Fruit fly (Drosophila melanogaster) whole organism, embryonic: ENCODE measurements around the gene mib2.

Experiments used
- Antp ChIP-seq: fragments of 200-800 bp; sonication (Bioruptor generic); optimal IDR thresholded peaks from 3 replicates; lab custom pipeline; 2016; ENCODE audit warnings: missing biosample characterization, missing genetic modification characterization
- B-H2 ChIP-seq: fragments of 200-800 bp; sonication (Bioruptor generic); optimal IDR thresholded peaks from 2 replicates; lab custom pipeline; 2018; ENCODE audit warnings: missing biosample characterization, mild to moderate bottlenecking, missing genetic modification characterization
- CG11247 ChIP-seq: fragments of 200-800 bp; sonication (Bioruptor generic); IDR thresholded peaks from 2 replicates; pipeline ENCODE4 v1.3.6; 2022; ENCODE audit warnings: missing biosample characterization, missing genetic modification characterization
- CG11560 ChIP-seq: fragments of 200-800 bp; sonication (Bioruptor generic); IDR thresholded peaks from 3 replicates; pipeline ENCODE4 v1.3.6; 2022; ENCODE audit warnings: missing biosample characterization, missing genetic modification characterization
- CG12104 ChIP-seq: fragments of 200-800 bp; sonication (Bioruptor generic); optimal IDR thresholded peaks from 3 replicates; lab custom pipeline; 2016; ENCODE audit warnings: missing biosample characterization, missing genetic modification characterization
- CG13287 ChIP-seq: fragments of 200-800 bp; sonication (Bioruptor generic); IDR thresholded peaks from 2 replicates; pipeline ENCODE4 v1.3.6; 2022; ENCODE audit warnings: missing biosample characterization, missing genetic modification characterization; ENCODE audit not compliant: partially characterized antibody
- CG14014 ChIP-seq: fragments of 200-800 bp; sonication (Bioruptor generic); IDR thresholded peaks from 2 replicates; pipeline ENCODE4 v1.3.6; 2022; ENCODE audit warnings: missing biosample characterization, missing genetic modification characterization
- CG15479 ChIP-seq: fragments of 200-800 bp; sonication (Bioruptor generic); optimal IDR thresholded peaks from 3 replicates; lab custom pipeline; 2019; ENCODE audit warnings: missing biosample characterization, mild to moderate bottlenecking, missing genetic modification characterization, moderate library complexity
- CG16779 ChIP-seq: fragments of 200-800 bp; sonication (Bioruptor generic); IDR thresholded peaks from 2 replicates; pipeline ENCODE4 v1.3.6; 2022; ENCODE audit warnings: missing biosample characterization, missing genetic modification characterization
- CG17186 ChIP-seq: fragments of 200-800 bp; sonication (Bioruptor generic); optimal IDR thresholded peaks from 3 replicates; lab custom pipeline; 2017; ENCODE audit warnings: missing biosample characterization, missing genetic modification reagents, missing genetic modification characterization
- CG3838 ChIP-seq: fragments of 200-800 bp; sonication (Bioruptor generic); optimal IDR thresholded peaks from 3 replicates; lab custom pipeline; 2016; ENCODE audit warnings: missing biosample characterization, missing genetic modification characterization
- CG4282 ChIP-seq: fragments of 200-800 bp; sonication (Bioruptor generic); optimal IDR thresholded peaks from 2 replicates; lab custom pipeline; 2016; ENCODE audit warnings: missing biosample characterization, missing genetic modification characterization
- CG4360 ChIP-seq: fragments of 200-800 bp; sonication (Bioruptor generic); IDR thresholded peaks from 2 replicates; pipeline ENCODE4 v1.3.6; 2022; ENCODE audit warnings: missing biosample characterization, missing genetic modification characterization
- CG4820 ChIP-seq: fragments of 200-800 bp; sonication (Bioruptor generic); optimal IDR thresholded peaks from 3 replicates; lab custom pipeline; 2016; ENCODE audit warnings: missing biosample characterization, missing genetic modification characterization
- CG5953 ChIP-seq: fragments of 200-800 bp; sonication (Bioruptor generic); IDR thresholded peaks from 2 replicates; pipeline ENCODE4 v1.3.6; 2022; ENCODE audit warnings: missing biosample characterization, missing genetic modification characterization
- CG6175 ChIP-seq: fragments of 200-800 bp; sonication (Bioruptor generic); IDR thresholded peaks from 3 replicates; pipeline ENCODE4 v1.3.6; 2022; ENCODE audit warnings: missing biosample characterization, missing genetic modification characterization
- CG8924 ChIP-seq: fragments of 200-800 bp; optimal IDR thresholded peaks from 3 replicates; lab custom pipeline; 2019; ENCODE audit warnings: missing biosample characterization, mild to moderate bottlenecking, missing genetic modification characterization, moderate library complexity
- CG9609 ChIP-seq: fragments of 200-800 bp; sonication (Bioruptor generic); optimal IDR thresholded peaks from 3 replicates; lab custom pipeline; 2016; ENCODE audit warnings: missing biosample characterization, missing genetic modification characterization
- CTCF ChIP-seq: fragments of 200-800 bp; sonication (Bioruptor generic); optimal IDR thresholded peaks from 2 replicates; lab custom pipeline; 2017; ENCODE audit warnings: missing biosample characterization, mild to moderate bottlenecking, missing genetic modification characterization, moderate library complexity
- CrebB ChIP-seq: fragments of 200-800 bp; sonication (Bioruptor generic); optimal IDR thresholded peaks from 3 replicates; lab custom pipeline; 2018; ENCODE audit warnings: missing biosample characterization, mild to moderate bottlenecking, missing genetic modification characterization
- E2f1 ChIP-seq: fragments of 200-800 bp; sonication (Bioruptor generic); IDR thresholded peaks from 2 replicates; pipeline ENCODE4 v1.3.6; 2022; ENCODE audit warnings: missing biosample characterization, missing genetic modification characterization
- HmgD ChIP-seq: fragments of 200-800 bp; sonication (Bioruptor generic); optimal IDR thresholded peaks from 3 replicates; lab custom pipeline; 2016; ENCODE audit warnings: missing biosample characterization, missing genetic modification characterization
- Lhr ChIP-seq: fragments of 200-800 bp; sonication (Bioruptor generic); optimal IDR thresholded peaks from 3 replicates; lab custom pipeline; 2017; ENCODE audit warnings: mild to moderate bottlenecking, missing biosample characterization, missing genetic modification reagents, missing genetic modification characterization
- Med ChIP-seq: fragments of 200-800 bp; sonication (Bioruptor generic); peaks from one replicate; lab custom pipeline; 2016; ENCODE audit warnings: missing biosample characterization, missing genetic modification characterization, mild to moderate bottlenecking, inconsistent platforms, moderate library complexity
- Mes4 ChIP-seq: fragments of 200-800 bp; sonication (Bioruptor generic); optimal IDR thresholded peaks from 2 replicates; lab custom pipeline; 2016; ENCODE audit warnings: missing biosample characterization, missing genetic modification characterization
- Opbp ChIP-seq: fragments of 200-800 bp; sonication (Bioruptor generic); IDR thresholded peaks from 3 replicates; pipeline ENCODE4 v1.3.6; 2022; ENCODE audit warnings: missing biosample characterization, missing genetic modification characterization; ENCODE audit not compliant: partially characterized antibody
- Scr ChIP-seq: fragments of 200-800 bp; sonication (Bioruptor generic); IDR thresholded peaks from 2 replicates; pipeline ENCODE4 v1.3.6; 2022; ENCODE audit warnings: missing biosample characterization, missing genetic modification characterization; ENCODE audit not compliant: partially characterized antibody
- Sox102F ChIP-seq: fragments of 200-800 bp; sonication (Bioruptor generic); optimal IDR thresholded peaks from 2 replicates; lab custom pipeline; 2018; ENCODE audit warnings: missing biosample characterization, mild to moderate bottlenecking, missing genetic modification characterization, moderate library complexity
- Spps ChIP-seq: fragments of 200-800 bp; sonication (Bioruptor generic); optimal IDR thresholded peaks from 2 replicates; lab custom pipeline; 2018; ENCODE audit warnings: missing biosample characterization, mild to moderate bottlenecking, missing genetic modification characterization
- Sry-β ChIP-seq: fragments of 200-800 bp; sonication (Bioruptor generic); optimal IDR thresholded peaks from 2 replicates; lab custom pipeline; 2018; ENCODE audit warnings: missing biosample characterization, mild to moderate bottlenecking, missing genetic modification characterization, moderate library complexity
- Sry-δ ChIP-seq: fragments of 200-800 bp; sonication (Bioruptor generic); optimal IDR thresholded peaks from 2 replicates; lab custom pipeline; 2016; ENCODE audit warnings: missing biosample characterization, missing genetic modification characterization
- TFAM ChIP-seq: fragments of 200-800 bp; sonication (Bioruptor generic); optimal IDR thresholded peaks from 2 replicates; lab custom pipeline; 2017; ENCODE audit warnings: missing biosample characterization, missing genetic modification characterization, inconsistent platforms
- abd-A ChIP-seq: fragments of 200-800 bp; sonication (Bioruptor generic); optimal IDR thresholded peaks from 3 replicates; lab custom pipeline; 2019; ENCODE audit warnings: missing biosample characterization, mild to moderate bottlenecking, missing genetic modification characterization, moderate library complexity
- al ChIP-seq: fragments of 200-800 bp; sonication (Bioruptor generic); IDR thresholded peaks from 2 replicates; pipeline ENCODE4 v1.3.6; 2022; ENCODE audit warnings: missing biosample characterization, missing genetic modification characterization
- bcd ChIP-seq: fragments of 200-800 bp; sonication (Bioruptor generic); optimal IDR thresholded peaks from 2 replicates; lab custom pipeline; 2017; ENCODE audit warnings: missing biosample characterization, mild to moderate bottlenecking, missing genetic modification characterization
- croc ChIP-seq: fragments of 200-800 bp; sonication (Bioruptor generic); conservative IDR thresholded peaks from 3 replicates; pipeline ENCODE4 v1.3.6; 2022; ENCODE audit warnings: missing biosample characterization, missing genetic modification characterization
- fd102C ChIP-seq: fragments of 200-800 bp; sonication (Bioruptor generic); optimal IDR thresholded peaks from 2 replicates; lab custom pipeline; 2018; ENCODE audit warnings: missing biosample characterization, mild to moderate bottlenecking, missing genetic modification characterization, moderate library complexity
- gfzf ChIP-seq: fragments of 200-800 bp; sonication (Bioruptor generic); optimal IDR thresholded peaks from 2 replicates; lab custom pipeline; 2016; ENCODE audit warnings: missing biosample characterization, mild to moderate bottlenecking, missing genetic modification characterization, moderate library complexity
- kah ChIP-seq: fragments of 200-800 bp; sonication (Bioruptor generic); optimal IDR thresholded peaks from 2 replicates; lab custom pipeline; 2018; ENCODE audit warnings: missing biosample characterization, mild to moderate bottlenecking, missing genetic modification characterization
- ken ChIP-seq: fragments of 200-800 bp; sonication (Bioruptor generic); IDR thresholded peaks from 3 replicates; pipeline ENCODE4 v1.3.6; 2022; ENCODE audit warnings: missing biosample characterization, missing genetic modification characterization
- mld ChIP-seq: fragments of 200-800 bp; sonication (Bioruptor generic); IDR thresholded peaks from 3 replicates; pipeline ENCODE4 v1.3.6; 2022; ENCODE audit warnings: missing biosample characterization, missing genetic modification characterization; ENCODE audit not compliant: partially characterized antibody
- nmo ChIP-seq: fragments of 200-800 bp; sonication (Bioruptor generic); optimal IDR thresholded peaks from 2 replicates; lab custom pipeline; 2018; ENCODE audit warnings: missing biosample characterization, mild to moderate bottlenecking, missing genetic modification characterization, moderate library complexity
- p53 ChIP-seq: fragments of 200-800 bp; sonication (Bioruptor generic); optimal IDR thresholded peaks from 2 replicates; lab custom pipeline; 2016; ENCODE audit warnings: missing biosample characterization, missing genetic modification characterization
- pan ChIP-seq, 4 experiments: fragments of >200 bp in 3 of 4; fragments of 200-800 bp in 1 of 4; sonication (Bioruptor generic) in 1 of 4; optimal IDR thresholded peaks in 3 of 4; IDR thresholded peaks in 1 of 4; 2 replicates each; pipeline versions ENCODE4 v1.3.6 to Lab custom; 2017 to 2022; ENCODE audit warnings: missing biosample characterization in 2 of 4, missing genetic modification characterization in 2 of 4, mixed read lengths in 1 of 4
- pho ChIP-seq: fragments of 200-800 bp; sonication (Bioruptor generic); optimal IDR thresholded peaks from 2 replicates; lab custom pipeline; 2016; ENCODE audit warnings: missing biosample characterization, missing genetic modification characterization
- psq ChIP-seq: fragments of 200-800 bp; sonication (Bioruptor generic); optimal IDR thresholded peaks from 2 replicates; lab custom pipeline; 2017; ENCODE audit warnings: missing biosample characterization, missing genetic modification characterization
- ro ChIP-seq: fragments of 200-800 bp; sonication (Bioruptor generic); IDR thresholded peaks from 2 replicates; pipeline ENCODE4 v1.3.6; 2022; ENCODE audit warnings: missing biosample characterization, missing genetic modification characterization
- row ChIP-seq: fragments of 200-800 bp; sonication (Bioruptor generic); IDR thresholded peaks from 3 replicates; pipeline ENCODE4 v1.3.6; 2022; ENCODE audit warnings: missing biosample characterization, missing genetic modification characterization
- sens-2 ChIP-seq: fragments of 200-800 bp; sonication (Bioruptor generic); IDR thresholded peaks from 2 replicates; pipeline ENCODE4 v1.3.6; 2022; ENCODE audit warnings: missing biosample characterization, missing genetic modification characterization
- sug ChIP-seq: fragments of 200-800 bp; optimal IDR thresholded peaks from 2 replicates; lab custom pipeline; 2019; ENCODE audit warnings: missing biosample characterization, mild to moderate bottlenecking, missing genetic modification characterization, moderate library complexity
- tgo ChIP-seq: fragments of 200-800 bp; sonication (Bioruptor generic); IDR thresholded peaks from 3 replicates; pipeline ENCODE4 v1.3.6; 2022; ENCODE audit warnings: missing biosample characterization, missing genetic modification characterization
- tup ChIP-seq: fragments of 200-800 bp; sonication (Bioruptor generic); optimal IDR thresholded peaks from 2 replicates; lab custom pipeline; 2016; ENCODE audit warnings: missing biosample characterization, mild to moderate bottlenecking, missing genetic modification characterization, moderate library complexity

The mib2 gene

DNA sequence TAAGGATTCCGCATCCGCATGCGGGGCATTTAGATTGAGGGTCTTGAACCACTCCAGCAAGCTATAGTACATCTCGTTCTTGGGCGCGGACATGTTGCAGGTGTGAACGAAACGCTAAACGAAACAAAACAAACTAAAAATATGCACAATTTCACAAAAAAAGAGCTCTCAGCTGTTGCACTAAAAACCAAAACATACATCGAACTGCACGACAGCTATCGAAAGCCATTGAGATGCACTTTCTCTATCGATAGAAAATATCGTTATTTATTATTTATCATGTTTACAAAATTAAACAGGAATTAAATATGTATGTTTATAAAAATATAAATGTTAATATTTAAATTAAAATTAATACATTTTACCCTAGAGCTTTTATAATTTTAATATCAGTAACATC is 956 bp upstream of the mib2 start, which contains the start of gene hook (continued):
- TF ChIP-seq bcd (GFP tag; lab: Kevin White, UChicago), result no peak
- TF ChIP-seq CG4360 (GFP tag; lab: Robert Waterston, UW), result no peak
- TF ChIP-seq al, result no peak
- no peak for TF ChIP-seq CG14014
- TF ChIP-seq CG13287 (GFP tag; lab: Robert Waterston, UW), result peak; percentile 81
- TF ChIP-seq psq (GFP tag; lab: Kevin White, UChicago), result no peak
- no peak for TF ChIP-seq ro
- no peak for TF ChIP-seq CG3838 (GFP tag; lab: Kevin White, UChicago)
- TF ChIP-seq sug (tag; lab: Kevin White, UChicago), result no peak
- no peak for TF ChIP-seq CG9609 (GFP tag; lab: Kevin White, UChicago)
- no peak for TF ChIP-seq B-H2 (GFP tag; lab: Kevin White, UChicago)
- TF ChIP-seq kah (GFP tag; lab: Kevin White, UChicago), result no peak
- TF ChIP-seq E2f1, result no peak
- TF ChIP-seq CG6175, result no peak
- TF ChIP-seq Lhr (GFP tag; lab: Kevin White, UChicago), result no peak
- TF ChIP-seq Mes4 (GFP tag; lab: Kevin White, UChicago), result no peak
- TF ChIP-seq HmgD (GFP tag; lab: Kevin White, UChicago), result no peak
- no peak for TF ChIP-seq pho (GFP tag; lab: Kevin White, UChicago)
- no peak for TF ChIP-seq p53 (GFP tag; lab: Kevin White, UChicago)
- TF ChIP-seq row, result peak; percentile 49; the same call in 2 of the 3 replicates
- TF ChIP-seq abd-A (tag; lab: Kevin White, UChicago), result no peak
- no peak for TF ChIP-seq CG17186
- no peak for TF ChIP-seq Sry-β (GFP tag; lab: Kevin White, UChicago)
- TF ChIP-seq CG8924, result no peak
- TF ChIP-seq pan (optimal IDR thresholded peaks at IDR 0.05; lab: Kevin White, UChicago), result no peak
- no peak for TF ChIP-seq pan (GFP tag; optimal IDR thresholded peaks at IDR 0.05 in 1 of 2, IDR thresholded peaks at IDR 0.05 in 1 of 2)
- TF ChIP-seq sens-2 (GFP tag; lab: Robert Waterston, UW), result no peak
- no peak for TF ChIP-seq CG11247
- TF ChIP-seq ken (GFP tag; lab: Robert Waterston, UW), result no peak
- TF ChIP-seq CG16779 (GFP tag; lab: Robert Waterston, UW), result no peak
- peak; percentile 8 for TF ChIP-seq nmo (GFP tag; lab: Kevin White, UChicago)
- TF ChIP-seq TFAM, result no peak
- TF ChIP-seq mld, result no peak
- no peak for TF ChIP-seq CG4282 (GFP tag; lab: Kevin White, UChicago)
- TF ChIP-seq gfzf (GFP tag; lab: Kevin White, UChicago), result no peak
- no peak for TF ChIP-seq Antp (GFP tag; lab: Kevin White, UChicago)
- TF ChIP-seq Opbp (GFP tag; lab: Robert Waterston, UW), result peak; percentile 73; the same call in 2 of the 3 replicates
- TF ChIP-seq CG12104 (GFP tag; lab: Kevin White, UChicago), result no peak
- no peak for TF ChIP-seq tgo (GFP tag; lab: Robert Waterston, UW)
- TF ChIP-seq CTCF (GFP tag; lab: Kevin White, UChicago), result no peak
- no peak for TF ChIP-seq CG5953
- no peak for TF ChIP-seq CG11560
- no peak for TF ChIP-seq fd102C
- peak; percentile 40 for TF ChIP-seq Med (GFP tag; lab: Kevin White, UChicago)
- no peak for TF ChIP-seq CrebB (tag; lab: Kevin White, UChicago)
- no peak for TF ChIP-seq CG15479 (GFP tag; lab: Kevin White, UChicago)
- no peak for TF ChIP-seq croc
- TF ChIP-seq tup (GFP tag; lab: Kevin White, UChicago), result no peak
- TF ChIP-seq Sox102F, result no peak
- peak; percentile 61 for TF ChIP-seq Sry-δ
- TF ChIP-seq Spps (tag; lab: Kevin White, UChicago), result no peak
- no peak for TF ChIP-seq CG4820 (GFP tag; lab: Kevin White, UChicago)
- peak; percentile 81 for TF ChIP-seq Scr
